Worm (Caenorhabditis elegans): ENCODE data around the gene R57.2.
"Not testable (repeated sequence)": the region's sequence is repeated elsewhere in the genome, so short reads cannot be mapped to it uniquely, and the experiment has no call there.

Gene R57.2

DNA sequence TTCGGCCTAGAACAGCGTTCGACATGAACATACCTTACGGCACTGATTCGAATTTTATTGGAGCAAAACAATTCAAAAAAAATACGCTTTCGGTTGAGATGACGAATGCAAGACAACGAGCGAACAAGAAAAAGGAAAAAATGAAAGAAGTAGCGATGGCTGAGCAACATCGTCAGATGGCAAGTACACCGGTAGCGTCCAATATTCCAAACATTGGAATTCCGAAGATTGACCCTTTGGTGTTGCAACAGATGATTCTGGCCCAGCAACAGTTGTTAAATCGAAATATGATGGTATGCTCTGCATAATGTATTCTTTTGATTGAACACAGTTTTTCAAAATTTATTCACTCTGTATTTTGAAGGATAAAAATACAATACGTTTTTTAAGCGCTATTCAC, 35.6 kb downstream of the R57.2 start:
- TF ChIP-seq bed-3 (GFP tag; optimal IDR thresholded peaks at IDR 0.05): no peak
- TF ChIP-seq sem-2 (GFP tag; optimal IDR thresholded peaks at IDR 0.05): no peak
- TF ChIP-seq zip-8 (tag; optimal IDR thresholded peaks at IDR 0.05): no peak
- no peak for TF ChIP-seq nhr-237 (tag; optimal IDR thresholded peaks at IDR 0.05)
- no peak for TF ChIP-seq unc-39 (tag; optimal IDR thresholded peaks at IDR 0.05)
- TF ChIP-seq cnd-1 (tag; optimal IDR thresholded peaks at IDR 0.05): no peak
- TF ChIP-seq lsy-2 (tag; optimal IDR thresholded peaks at IDR 0.05): no peak
- no peak for TF ChIP-seq hlh-1 (tag; optimal IDR thresholded peaks at IDR 0.05)
- no peak for TF ChIP-seq tbx-8 (GFP tag; optimal IDR thresholded peaks at IDR 0.05)
- TF ChIP-seq ces-1 (GFP tag; optimal IDR thresholded peaks at IDR 0.05): no peak
- TF ChIP-seq drap-1 (GFP tag; optimal IDR thresholded peaks at IDR 0.05): no peak
- no peak for TF ChIP-seq pha-4 (tag; optimal IDR thresholded peaks at IDR 0.05)
- TF ChIP-seq ham-2 (GFP tag; optimal IDR thresholded peaks at IDR 0.05): no peak
- TF ChIP-seq M03D4.4 (tag; optimal IDR thresholded peaks at IDR 0.05): no peak
- TF ChIP-seq ceh-43 (GFP tag; optimal IDR thresholded peaks at IDR 0.05): no peak
- TF ChIP-seq mep-1 (tag; optimal IDR thresholded peaks at IDR 0.05): no peak
- no peak for TF ChIP-seq unc-62 (GFP tag; optimal IDR thresholded peaks at IDR 0.05)
- no peak for TF ChIP-seq nhr-76 (tag; optimal IDR thresholded peaks at IDR 0.05)
- TF ChIP-seq blmp-1 (tag; optimal IDR thresholded peaks at IDR 0.05): no peak

ce11 chrX:334452-334851, 37.4 kb downstream of the R57.2 start:
- TF ChIP-seq ham-2 (GFP tag; optimal IDR thresholded peaks at IDR 0.05) (no peak), lin-13 (tag; optimal IDR thresholded peaks at IDR 0.05) (no peak), nhr-12 (tag; optimal IDR thresholded peaks at IDR 0.05) (no peak), unc-120 (tag; optimal IDR thresholded peaks at IDR 0.05; ENCODE audit: poor library complexity, severe bottlenecking) (no peak), mep-1 (tag; optimal IDR thresholded peaks at IDR 0.05) (no peak), sem-2 (GFP tag; optimal IDR thresholded peaks at IDR 0.05) (no peak), ceh-39 (tag; optimal IDR thresholded peaks at IDR 0.05) (no peak), mls-2 (tag; optimal IDR thresholded peaks at IDR 0.05) (no peak), pha-4 (tag; optimal IDR thresholded peaks at IDR 0.05) (no peak), bed-3 (GFP tag; optimal IDR thresholded peaks at IDR 0.05) (no peak)

DNA sequence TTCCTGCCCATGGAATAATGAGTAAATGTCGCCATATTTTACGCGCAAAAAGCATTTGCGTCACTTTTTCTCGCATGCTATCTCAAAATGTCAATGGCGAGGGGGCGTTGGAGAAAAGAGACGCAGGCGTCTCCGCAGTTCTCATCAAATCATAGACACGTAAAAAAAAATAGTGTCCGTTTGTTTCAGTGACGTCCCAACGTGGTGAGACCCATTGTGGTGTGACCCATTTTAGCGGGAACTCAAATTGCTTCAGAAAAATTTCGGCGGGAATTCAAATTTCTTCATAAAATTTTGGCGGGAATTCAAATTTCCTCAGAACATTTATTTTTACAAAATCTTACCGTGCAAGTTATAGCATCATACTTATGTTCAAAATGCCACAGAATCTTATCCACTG, 46.8 kb downstream of the R57.2 start:
- TF ChIP-seq ztf-11 (tag; optimal IDR thresholded peaks at IDR 0.05) (no peak), cnd-1 (tag; optimal IDR thresholded peaks at IDR 0.05) (no peak), flh-1 (GFP tag; optimal IDR thresholded peaks at IDR 0.05) (no peak), elt-1 (tag; optimal IDR thresholded peaks at IDR 0.05; ENCODE audit: borderline replicate concordance, insufficient read depth) (no peak), pha-4 (tag; optimal IDR thresholded peaks at IDR 0.05) (no peak)

ce11 chrX:347117-347516, 50.1 kb downstream of the R57.2 start, which contains the start of gene C04E7.3:
Gene C04E7.3 (minus strand): TSS chrX:347217.
- not testable (repeated sequence) for TF ChIP-seq sem-2 (GFP tag; optimal IDR thresholded peaks at IDR 0.05); pha-4 (tag; optimal IDR thresholded peaks at IDR 0.05); ztf-11 (tag; optimal IDR thresholded peaks at IDR 0.05)

DNA sequence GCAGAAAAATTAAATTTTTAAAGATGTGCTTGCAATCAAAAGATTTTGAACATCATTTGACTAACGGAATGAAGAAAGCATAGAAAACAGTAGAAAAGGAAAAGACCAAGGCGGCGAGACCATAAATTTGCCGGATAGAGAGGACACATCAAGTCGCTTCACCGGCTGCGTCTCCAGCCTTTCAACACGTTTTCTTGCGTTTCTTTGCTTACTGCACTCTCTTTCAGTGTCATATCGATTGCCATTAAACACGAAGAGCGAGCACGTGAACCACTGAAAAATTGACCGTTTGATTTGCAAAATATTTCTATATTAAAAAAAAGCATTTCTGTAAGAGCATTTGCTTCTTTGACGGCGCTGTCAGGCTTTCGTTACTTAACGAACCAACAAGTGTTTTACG, 51.1 kb downstream of the R57.2 start:
- no peak for TF ChIP-seq nhr-28 (tag; optimal IDR thresholded peaks at IDR 0.05)
- TF ChIP-seq lsy-2 (tag; optimal IDR thresholded peaks at IDR 0.05): no peak
- no peak for TF ChIP-seq nhr-12 (tag; optimal IDR thresholded peaks at IDR 0.05)
- TF ChIP-seq unc-120 (tag; optimal IDR thresholded peaks at IDR 0.05; ENCODE audit: poor library complexity, severe bottlenecking): peak; percentile 38
- peak; percentile 2 for TF ChIP-seq mep-1 (tag; optimal IDR thresholded peaks at IDR 0.05)
- no peak for TF ChIP-seq unc-62 (GFP tag; optimal IDR thresholded peaks at IDR 0.05)
- no peak for TF ChIP-seq M03D4.4 (tag; optimal IDR thresholded peaks at IDR 0.05)
- TF ChIP-seq mls-2 (tag; optimal IDR thresholded peaks at IDR 0.05): no peak
- no peak for TF ChIP-seq ceh-39 (tag; optimal IDR thresholded peaks at IDR 0.05)
- TF ChIP-seq ces-1 (GFP tag; optimal IDR thresholded peaks at IDR 0.05): peak; percentile 12
- no peak for TF ChIP-seq elt-3 (tag; optimal IDR thresholded peaks at IDR 0.05)
- no peak for TF ChIP-seq pha-4 (tag; optimal IDR thresholded peaks at IDR 0.05)
- no peak for TF ChIP-seq sptf-1 (tag; optimal IDR thresholded peaks at IDR 0.05)

Data from whole organism, mixed stage, embryonic.